Fruit fly (Drosophila melanogaster): ENCODE measurements around the gene COX6CL.

COX6CL gene

dm6 chr2L:5781181-5781580 is 37.1 kb downstream of the COX6CL start (continued):
- no peak for TF ChIP-seq CG2199 (GFP tag; IDR thresholded peaks at IDR 0.05)
- no peak for TF ChIP-seq Mes4 (GFP tag; optimal IDR thresholded peaks at IDR 0.05)
- TF ChIP-seq Ssrp (tag; optimal IDR thresholded peaks at IDR 0.05), result no peak
- no peak for TF ChIP-seq wdn (GFP tag; IDR thresholded peaks at IDR 0.05)
- TF ChIP-seq CG15269 (tag; optimal IDR thresholded peaks at IDR 0.05), result no peak
- TF ChIP-seq pzg (GFP tag; optimal IDR thresholded peaks at IDR 0.05), result no peak
- TF ChIP-seq kni (GFP tag; optimal IDR thresholded peaks at IDR 0.05), result no peak
- TF ChIP-seq usp (GFP tag; optimal IDR thresholded peaks at IDR 0.05), result no peak
- no peak for TF ChIP-seq nau (GFP tag; optimal IDR thresholded peaks at IDR 0.05)
- peak; percentile 72 for TF ChIP-seq CG16813 (GFP tag; IDR thresholded peaks at IDR 0.05; ENCODE audit: partially characterized antibody)
- no peak for TF ChIP-seq ewg (GFP tag; optimal IDR thresholded peaks at IDR 0.05)
- no peak for TF ChIP-seq HmgD (GFP tag; optimal IDR thresholded peaks at IDR 0.05)
- TF ChIP-seq hth (optimal IDR thresholded peaks at IDR 0.05), result no peak
- no peak for TF ChIP-seq CG42726 (GFP tag; IDR thresholded peaks at IDR 0.05; ENCODE audit: partially characterized antibody)
- no peak for TF ChIP-seq eyg (GFP tag; optimal IDR thresholded peaks at IDR 0.05)
- TF ChIP-seq sens-2 (GFP tag; IDR thresholded peaks at IDR 0.05), result no peak
- no peak for TF ChIP-seq CTCF (GFP tag; optimal IDR thresholded peaks at IDR 0.05)
- no peak for TF ChIP-seq CG1832 (GFP tag; optimal IDR thresholded peaks at IDR 0.05)
- TF ChIP-seq CG2120 (GFP tag; optimal IDR thresholded peaks at IDR 0.05), result peak; percentile 12
- TF ChIP-seq Spps (tag; optimal IDR thresholded peaks at IDR 0.05), result no peak
- no peak for TF ChIP-seq gt (GFP tag; IDR thresholded peaks at IDR 0.05)
- no peak for TF ChIP-seq BEAF-32 (GFP tag; optimal IDR thresholded peaks at IDR 0.05)
- no peak for TF ChIP-seq MESR4 (GFP tag; optimal IDR thresholded peaks at IDR 0.05)
- TF ChIP-seq CG12769 (tag; optimal IDR thresholded peaks at IDR 0.05), result peak; percentile 31
- peak; percentile 44; the same call in 1 of the 2 replicates for TF ChIP-seq bbx (GFP tag; IDR thresholded peaks at IDR 0.05; ENCODE audit: partially characterized antibody)
- no peak for TF ChIP-seq abd-A (tag; optimal IDR thresholded peaks at IDR 0.05)
- TF ChIP-seq MTF-1 (GFP tag; optimal IDR thresholded peaks at IDR 0.05; ENCODE audit: borderline replicate concordance), result no peak
- TF ChIP-seq CG9932 (GFP tag; IDR thresholded peaks at IDR 0.05), result no peak
- TF ChIP-seq onecut (GFP tag; IDR thresholded peaks at IDR 0.05), result no peak
- TF ChIP-seq al (GFP tag; IDR thresholded peaks at IDR 0.05), result no peak
- TF ChIP-seq pnt (GFP tag; optimal IDR thresholded peaks at IDR 0.05), result no peak
- no peak for TF ChIP-seq pb (GFP tag; optimal IDR thresholded peaks at IDR 0.05)
- TF ChIP-seq zfh1 (GFP tag; IDR thresholded peaks at IDR 0.05), result no peak
- TF ChIP-seq nmo (GFP tag; optimal IDR thresholded peaks at IDR 0.05), result no peak
- TF ChIP-seq aop (GFP tag; IDR thresholded peaks at IDR 0.05), result no peak
- TF ChIP-seq CG18476 (GFP tag; optimal IDR thresholded peaks at IDR 0.05), result no peak
- TF ChIP-seq lov (optimal IDR thresholded peaks at IDR 0.05), result no peak
- no peak for TF ChIP-seq lov (GFP tag; IDR thresholded peaks at IDR 0.05)
- TF ChIP-seq Taf1 (GFP tag; IDR thresholded peaks at IDR 0.05), result no peak
- TF ChIP-seq org-1 (GFP tag; optimal IDR thresholded peaks at IDR 0.05), result no peak
- no peak for TF ChIP-seq CG15601 (tag; optimal IDR thresholded peaks at IDR 0.05)
- no peak for TF ChIP-seq CG10209 (GFP tag; optimal IDR thresholded peaks at IDR 0.05)
- no peak for TF ChIP-seq TFAM (GFP tag; optimal IDR thresholded peaks at IDR 0.05)
- TF ChIP-seq stwl (tag; optimal IDR thresholded peaks at IDR 0.05), result no peak
- TF ChIP-seq Hmr (GFP tag; optimal IDR thresholded peaks at IDR 0.05), result no peak
- no peak for TF ChIP-seq bab2 (GFP tag; optimal IDR thresholded peaks at IDR 0.05)
- TF ChIP-seq Vsx1 (GFP tag; optimal IDR thresholded peaks at IDR 0.05), result no peak
- no peak for TF ChIP-seq CG15514 (GFP tag; optimal IDR thresholded peaks at IDR 0.05)
- TF ChIP-seq Usf (GFP tag; optimal IDR thresholded peaks at IDR 0.05), result no peak
- TF ChIP-seq CG9817 (tag; optimal IDR thresholded peaks at IDR 0.05), result no peak
- no peak for TF ChIP-seq Xrp1 (GFP tag; IDR thresholded peaks at IDR 0.05)
- no peak for TF ChIP-seq Poxn (GFP tag; IDR thresholded peaks at IDR 0.05)
- TF ChIP-seq Drgx (GFP tag; IDR thresholded peaks at IDR 0.05), result no peak

Data from whole organism, embryonic.